Fruit fly (Drosophila melanogaster): ENCODE measurements around the gene CG14315.
A peak's percentile ranks its signal among the peaks of the same experiment; 100 is the strongest.

Gene CG14315

dm6 chr3R:18121385-18122151 lies 36.9 kb upstream of the CG14315 start (continued):
- TF ChIP-seq CG7556 (GFP tag; optimal IDR thresholded peaks at IDR 0.05): no peak
- no peak; the same call in 2 of the 3 replicates for TF ChIP-seq B-H1 (GFP tag; IDR thresholded peaks at IDR 0.05)
- TF ChIP-seq CG4404 (GFP tag; IDR thresholded peaks at IDR 0.05): no peak
- no peak for TF ChIP-seq Aef1 (GFP tag; IDR thresholded peaks at IDR 0.05)
- TF ChIP-seq bsh (GFP tag; optimal IDR thresholded peaks at IDR 0.05): no peak
- no peak for TF ChIP-seq rib (GFP tag; IDR thresholded peaks at IDR 0.05)
- no peak for TF ChIP-seq Gug (GFP tag; IDR thresholded peaks at IDR 0.05)
- TF ChIP-seq Scr (GFP tag; IDR thresholded peaks at IDR 0.05; ENCODE audit: partially characterized antibody): no peak
- TF ChIP-seq en (GFP tag; optimal IDR thresholded peaks at IDR 0.05): no peak
- TF ChIP-seq Oli (tag; optimal IDR thresholded peaks at IDR 0.05): no peak
- TF ChIP-seq CG12769 (tag; optimal IDR thresholded peaks at IDR 0.05): peak; percentile 44
- no peak for TF ChIP-seq CG18599 (GFP tag; optimal IDR thresholded peaks at IDR 0.05)
- TF ChIP-seq Bgb (GFP tag; IDR thresholded peaks at IDR 0.05; ENCODE audit: partially characterized antibody): no peak
- TF ChIP-seq Hmx (GFP tag; optimal IDR thresholded peaks at IDR 0.05): no peak
- no peak for TF ChIP-seq Opbp (GFP tag; IDR thresholded peaks at IDR 0.05; ENCODE audit: partially characterized antibody)
- no peak for TF ChIP-seq nom (GFP tag; optimal IDR thresholded peaks at IDR 0.05)
- no peak for TF ChIP-seq CG18011 (GFP tag; optimal IDR thresholded peaks at IDR 0.05)
- TF ChIP-seq CG7372 (GFP tag; IDR thresholded peaks at IDR 0.05): no peak
- TF ChIP-seq Xbp1 (GFP tag; optimal IDR thresholded peaks at IDR 0.05): no peak
- TF ChIP-seq croc (GFP tag; conservative IDR thresholded peaks at IDR 0.05): no peak
- peak; percentile 15; the same call in 1 of the 2 replicates for TF ChIP-seq ato (GFP tag; IDR thresholded peaks at IDR 0.05; ENCODE audit: partially characterized antibody)
- TF ChIP-seq CG12659 (GFP tag; optimal IDR thresholded peaks at IDR 0.05): no peak
- TF ChIP-seq sim (GFP tag; IDR thresholded peaks at IDR 0.05): no peak
- no peak for TF ChIP-seq CG17612 (GFP tag; IDR thresholded peaks at IDR 0.05)
- TF ChIP-seq ems (GFP tag; optimal IDR thresholded peaks at IDR 0.05): no peak
- no peak for TF ChIP-seq eve (GFP tag; optimal IDR thresholded peaks at IDR 0.05)
- TF ChIP-seq abd-A (tag; optimal IDR thresholded peaks at IDR 0.05): peak; percentile 49
- no peak for TF ChIP-seq sc (optimal IDR thresholded peaks at IDR 0.05)
- TF ChIP-seq sc (GFP tag; optimal IDR thresholded peaks at IDR 0.05): no peak
- no peak for TF ChIP-seq CG34224 (GFP tag; IDR thresholded peaks at IDR 0.05; ENCODE audit: partially characterized antibody)
- no peak for TF ChIP-seq H15 (GFP tag; IDR thresholded peaks at IDR 0.05)
- TF ChIP-seq CG5953 (GFP tag; IDR thresholded peaks at IDR 0.05): no peak
- TF ChIP-seq cg (GFP tag; optimal IDR thresholded peaks at IDR 0.05): peak; percentile 97
- no peak for TF ChIP-seq CG14860 (GFP tag; IDR thresholded peaks at IDR 0.05; ENCODE audit: partially characterized antibody)
- no peak for TF ChIP-seq CG1602 (GFP tag; optimal IDR thresholded peaks at IDR 0.05)
- TF ChIP-seq CG14014 (GFP tag; IDR thresholded peaks at IDR 0.05): no peak
- TF ChIP-seq CG12299 (tag; optimal IDR thresholded peaks at IDR 0.05): no peak
- TF ChIP-seq toy (GFP tag; IDR thresholded peaks at IDR 0.05): no peak
- no peak for TF ChIP-seq CG11723 (GFP tag; optimal IDR thresholded peaks at IDR 0.05)
- TF ChIP-seq ERR (GFP tag; optimal IDR thresholded peaks at IDR 0.05): no peak
- no peak for TF ChIP-seq CG13296 (GFP tag; optimal IDR thresholded peaks at IDR 0.05)
- no peak for TF ChIP-seq Asciz (GFP tag; optimal IDR thresholded peaks at IDR 0.05)
- no peak for TF ChIP-seq tll (GFP tag; optimal IDR thresholded peaks at IDR 0.05)
- no peak for TF ChIP-seq pan (optimal IDR thresholded peaks at IDR 0.05)
- TF ChIP-seq pan (GFP tag; optimal IDR thresholded peaks at IDR 0.05 in 1 of 2, IDR thresholded peaks at IDR 0.05 in 1 of 2): no peak
- TF ChIP-seq zen2 (GFP tag; IDR thresholded peaks at IDR 0.05; ENCODE audit: partially characterized antibody): peak; percentile 53; the same call in 2 of the 3 replicates
- no peak for TF ChIP-seq chn (GFP tag; optimal IDR thresholded peaks at IDR 0.05)
- TF ChIP-seq CG32772 (GFP tag; IDR thresholded peaks at IDR 0.05): no peak
- TF ChIP-seq yki (optimal IDR thresholded peaks at IDR 0.05): peak; percentile 11
- TF ChIP-seq Dbx (GFP tag; IDR thresholded peaks at IDR 0.05): no peak

Measured in whole organism, embryonic.